Worm (Caenorhabditis elegans) whole organism, L4/young adult: ENCODE data around the gene Y38C1BA.1.

Source experiments
- W03F9.2 ChIP-seq: fragments of 150-350 bp; optimal IDR thresholded peaks from 2 replicates; lab custom pipeline; 2014; ENCODE audit warnings: missing biosample characterization, missing genetic modification characterization
- dao-5 ChIP-seq: sonication (generic microtip); optimal IDR thresholded peaks from 2 replicates; lab custom pipeline; 2016; ENCODE audit warnings: missing genotype, missing genetic modification characterization, moderate library complexity, missing compliant biosample characterization
- him-1 ChIP-seq: sonication (generic microtip); optimal IDR thresholded peaks from 2 replicates; lab custom pipeline; 2016; ENCODE audit warnings: missing genotype, missing genetic modification reagents, missing genetic modification characterization, missing compliant biosample characterization

ce11 chrIV:1843611-1844010 lies 39.8 kb upstream of the Y38C1BA.1 start:
- no peak for TF ChIP-seq W03F9.2
- no peak for TF ChIP-seq dao-5 (tag; lab: Kevin White, UChicago)
- no peak for TF ChIP-seq him-1 (tag; lab: Kevin White, UChicago)
